Worm (Caenorhabditis elegans) whole organism, L4 larva: ENCODE measurements around the gene C44E12.1.
A peak's percentile ranks its signal among the peaks of the same experiment; 100 is the strongest.

Source experiments
- D1046.2 ChIP-seq: fragments of 200-800 bp; sonication (Bioruptor generic); IDR thresholded peaks from 2 replicates; pipeline ENCODE4 v1.3.6; 2022; ENCODE audit warnings: missing genetic modification characterization, missing compliant biosample characterization
- T26A8.4 ChIP-seq: fragments of 200-800 bp; sonication (Bioruptor generic); IDR thresholded peaks from 2 replicates; pipeline ENCODE4 v1.3.6; 2022; ENCODE audit warnings: missing genetic modification characterization, missing compliant biosample characterization
- aha-1 ChIP-seq: fragments of 150-350 bp; peaks from one replicate; lab custom pipeline; 2014; ENCODE audit warnings: missing biosample characterization, missing genetic modification characterization
- aly-2 ChIP-seq: sonication (generic microtip); optimal IDR thresholded peaks from 2 replicates; lab custom pipeline; 2018; ENCODE audit warnings: missing biosample characterization, missing genetic modification characterization
- ama-1 ChIP-seq: fragments of 150-350 bp; optimal IDR thresholded peaks from 2 replicates; lab custom pipeline; 2014; ENCODE audit warnings: inconsistent platforms, mixed read lengths
- arid-1 ChIP-seq: fragments of 200-800 bp; sonication (Bioruptor generic); conservative IDR thresholded peaks from 2 replicates; pipeline ENCODE4 v1.3.6; 2022; ENCODE audit warnings: missing genetic modification reagents, missing genetic modification characterization, missing compliant biosample characterization
- ceh-20 ChIP-seq: fragments of 200-800 bp; sonication (Bioruptor generic); IDR thresholded peaks from 2 replicates; pipeline ENCODE4 v1.3.6; 2022; ENCODE audit warnings: missing genetic modification reagents, missing genetic modification characterization, missing compliant biosample characterization
- ceh-28 ChIP-seq: fragments of 150-350 bp; optimal IDR thresholded peaks from 2 replicates; lab custom pipeline; 2014; ENCODE audit warnings: missing biosample characterization, missing genetic modification reagents, missing genetic modification characterization
- daf-16 ChIP-seq, 3 experiments: sonication (generic microtip); optimal IDR thresholded peaks; 2 replicates each; lab custom pipeline; 2016 to 2017; ENCODE audit warnings: missing genetic modification characterization in 3 of 3, missing genetic modification reagents in 3 of 3, mild to moderate bottlenecking in 2 of 3, missing compliant biosample characterization in 2 of 3, missing biosample characterization in 1 of 3, moderate library complexity in 1 of 3
- dve-1 ChIP-seq: sonication (generic microtip); optimal IDR thresholded peaks from 2 replicates; lab custom pipeline; 2017; ENCODE audit warnings: antibody characterized with exemption, mild to moderate bottlenecking, missing genetic modification characterization, missing compliant biosample characterization; ENCODE audit not compliant: insufficient read depth
- gei-8 ChIP-seq: fragments of 200-800 bp; sonication (Bioruptor generic); optimal IDR thresholded peaks from 2 replicates; lab custom pipeline; 2018; ENCODE audit warnings: mild to moderate bottlenecking, missing genetic modification characterization, missing compliant biosample characterization
- hif-1 ChIP-seq, 2 experiments: sonication (generic microtip); optimal IDR thresholded peaks; 2 replicates each; lab custom pipeline; 2016 to 2017; ENCODE audit warnings: missing compliant biosample characterization in 2 of 2, missing genetic modification characterization in 2 of 2, missing genetic modification reagents in 2 of 2, missing genotype in 2 of 2, mild to moderate bottlenecking in 1 of 2
- hlh-11 ChIP-seq: fragments of 200-800 bp; sonication (Bioruptor generic); optimal IDR thresholded peaks from 2 replicates; lab custom pipeline; 2018; ENCODE audit warnings: mild to moderate bottlenecking, missing genetic modification characterization, missing compliant biosample characterization
- hlh-30 ChIP-seq: sonication (generic microtip); optimal IDR thresholded peaks from 2 replicates; lab custom pipeline; 2017; ENCODE audit warnings: antibody characterized with exemption, mild to moderate bottlenecking, missing genetic modification characterization, missing compliant biosample characterization; ENCODE audit not compliant: insufficient read depth
- lin-13 ChIP-seq: fragments of 150-350 bp; optimal IDR thresholded peaks from 2 replicates; lab custom pipeline; 2014; ENCODE audit warnings: missing biosample characterization, missing genetic modification reagents, missing genetic modification characterization
- lin-15B ChIP-seq: fragments of 150-350 bp; sonication (generic microtip); optimal IDR thresholded peaks from 3 replicates; lab custom pipeline; 2014; ENCODE audit warnings: missing biosample characterization, missing genetic modification characterization
- madf-5 ChIP-seq, 2 experiments: fragments of 200-800 bp; sonication (Bioruptor generic); IDR thresholded peaks; 2 replicates each; pipeline ENCODE4 v1.3.6; 2022; ENCODE audit warnings: missing compliant biosample characterization in 2 of 2, missing genetic modification characterization in 2 of 2
- mdl-1 ChIP-seq, 2 experiments: fragments of 150-350 bp in 1 of 2; sonication (generic microtip) in 1 of 2; optimal IDR thresholded peaks; 2 replicates each; lab custom pipeline; 2014 to 2017; ENCODE audit warnings: missing biosample characterization in 2 of 2, missing genetic modification characterization in 2 of 2
- mep-1 ChIP-seq: fragments of 150-350 bp; sonication (generic microtip); optimal IDR thresholded peaks from 3 replicates; lab custom pipeline; 2014; ENCODE audit warnings: missing biosample characterization, missing genetic modification characterization
- mxl-3 ChIP-seq: fragments of 200-800 bp; sonication (Bioruptor generic); optimal IDR thresholded peaks from 2 replicates; lab custom pipeline; 2018; ENCODE audit warnings: mild to moderate bottlenecking, missing genetic modification characterization, missing compliant biosample characterization
- nhr-102 ChIP-seq: sonication (generic microtip); optimal IDR thresholded peaks from 2 replicates; lab custom pipeline; 2016; ENCODE audit warnings: mild to moderate bottlenecking, missing genetic modification characterization, moderate library complexity, missing compliant biosample characterization
- nhr-28 ChIP-seq: fragments of 150-350 bp; optimal IDR thresholded peaks from 2 replicates; lab custom pipeline; 2014; ENCODE audit warnings: missing biosample characterization, missing genetic modification characterization
- nhr-48 ChIP-seq: sonication (generic microtip); optimal IDR thresholded peaks from 2 replicates; lab custom pipeline; 2016; ENCODE audit warnings: mild to moderate bottlenecking, missing genetic modification characterization, missing compliant biosample characterization
- pqm-1 ChIP-seq: sonication (generic microtip); optimal IDR thresholded peaks from 2 replicates; lab custom pipeline; 2017; ENCODE audit warnings: missing biosample characterization, missing genetic modification characterization
- rbr-2 ChIP-seq: sonication (generic microtip); optimal IDR thresholded peaks from 2 replicates; lab custom pipeline; 2016; ENCODE audit warnings: missing genotype, missing genetic modification characterization, missing compliant biosample characterization
- set-16 ChIP-seq: fragments of 200-800 bp; sonication (Bioruptor generic); IDR thresholded peaks from 2 replicates; pipeline ENCODE4 v1.3.6; 2022; ENCODE audit warnings: missing genetic modification reagents, missing genetic modification characterization, missing compliant biosample characterization
- snpc-1.2 ChIP-seq: fragments of 200-800 bp; sonication (Bioruptor generic); IDR thresholded peaks from 2 replicates; pipeline ENCODE4 v1.3.6; 2022; ENCODE audit warnings: missing genetic modification reagents, missing genetic modification characterization, missing compliant biosample characterization
- unc-130 ChIP-seq: sonication (generic microtip); optimal IDR thresholded peaks from 2 replicates; lab custom pipeline; 2016; ENCODE audit warnings: missing genetic modification reagents, missing genetic modification characterization, missing compliant biosample characterization
- unc-39 ChIP-seq: sonication (generic microtip); optimal IDR thresholded peaks from 2 replicates; lab custom pipeline; 2017; ENCODE audit warnings: missing biosample characterization, missing genetic modification characterization
- unc-62 ChIP-seq, 3 experiments: fragments of 150-350 bp in 1 of 3; sonication (generic microtip); optimal IDR thresholded peaks in 2 of 3; peaks in 1 of 3; 1 replicate in 1 of 3; 2 replicates in 2 of 3; lab custom pipeline; 2014 to 2017; ENCODE audit warnings: missing biosample characterization in 3 of 3, missing genetic modification characterization in 3 of 3, missing genetic modification reagents in 3 of 3, missing genotype in 1 of 3
- vab-7 ChIP-seq: fragments of 200-800 bp; sonication (Bioruptor generic); IDR thresholded peaks from 2 replicates; pipeline ENCODE4 v1.3.6; 2022; ENCODE audit warnings: missing genetic modification reagents, missing genetic modification characterization, missing compliant biosample characterization
- zfp-2 ChIP-seq: sonication (generic microtip); optimal IDR thresholded peaks from 2 replicates; lab custom pipeline; 2016; ENCODE audit warnings: mild to moderate bottlenecking, missing genetic modification characterization, missing compliant biosample characterization

The C44E12.1 gene

ce11 chrX:7596029-7596428 is 698 bp upstream of the C44E12.1 start (continued):
- TF ChIP-seq snpc-1.2 (GFP tag; lab: Robert Waterston, UW) (no peak), daf-16 (GFP tag; optimal IDR thresholded peaks at IDR 0.05; lab: Kevin White, UChicago) (peak in 1 of 2 experiments; percentile 6), daf-16 (tag; optimal IDR thresholded peaks at IDR 0.05; lab: Kevin White, UChicago) (peak; percentile 78), mep-1 (tag; lab: Kevin White, UChicago) (no peak), rbr-2 (tag; lab: Kevin White, UChicago) (no peak), lin-15B (no peak), mdl-1 (tag; optimal IDR thresholded peaks at IDR 0.05; lab: Kevin White, UChicago) (peak in 1 of 2 experiments; percentile 44), T26A8.4 (GFP tag; lab: Robert Waterston, UW) (no peak), ceh-28 (tag; lab: Kevin White, UChicago) (no peak), ceh-20 (GFP tag; lab: Robert Waterston, UW) (peak; percentile 53; the same call in 1 of the 2 replicates)

ce11 chrX:7607982-7608381 is 11.3 kb downstream of the C44E12.1 start, which contains the start of gene twk-17:
TSS of gene twk-17 (minus strand) at chrX:7608082.
- no peak for TF ChIP-seq ama-1 (lab: Kevin White, UChicago)
- 0 out of 2 replicates have a peak, but pooled peaks have one; percentile 18 for TF ChIP-seq set-16 (GFP tag; lab: Robert Waterston, UW)
- 0 out of 2 replicates have a peak, but pooled peaks have one; percentile 63 for TF ChIP-seq D1046.2 (GFP tag; lab: Robert Waterston, UW)
- TF ChIP-seq aha-1 (tag; lab: Kevin White, UChicago) = no peak
- TF ChIP-seq mxl-3 (GFP tag; lab: Kevin White, UChicago) = no peak
- TF ChIP-seq unc-130 (GFP tag; lab: Kevin White, UChicago) = no peak
- no peak for TF ChIP-seq unc-39

- TF ChIP-seq pqm-1 (tag; lab: Kevin White, UChicago) (no peak), aly-2 (no peak), nhr-48 (tag; lab: Kevin White, UChicago) (no peak), vab-7 (GFP tag; lab: Robert Waterston, UW) (no peak), aha-1 (tag; lab: Kevin White, UChicago) (no peak), dve-1 (no peak), unc-62 (GFP tag; optimal IDR thresholded peaks at IDR 0.05 in 1 of 2; lab: Kevin White, UChicago) (peak in 1 of 2 experiments; percentile 94), unc-62 (tag; optimal IDR thresholded peaks at IDR 0.05; lab: Kevin White, UChicago) (no peak), hif-1 (tag; optimal IDR thresholded peaks at IDR 0.05; lab: Kevin White, UChicago) (no peak)
- TF ChIP-seq, all 104 proteins: peak for 1
These were observed 17.7 kb downstream of the C44E12.1 start for ce11 chrX:7614466-7614865.

- TF ChIP-seq lin-13 (GFP tag; lab: Kevin White, UChicago) (no peak), T26A8.4 (GFP tag; lab: Robert Waterston, UW) (no peak), aha-1 (tag; lab: Kevin White, UChicago) (peak; percentile 76)
These were observed 30.6 kb downstream of the C44E12.1 start, which contains the start of gene nlp-61 for ce11 chrX:7627351-7627750. TSS of gene nlp-61 (plus strand) at chrX:7627651.

ce11 chrX:7636037-7636436 is 39.3 kb downstream of the C44E12.1 start:
- TF ChIP-seq unc-62 (GFP tag; optimal IDR thresholded peaks at IDR 0.05 in 1 of 2; lab: Kevin White, UChicago) (peak in 1 of 2 experiments; percentile 4), unc-62 (tag; optimal IDR thresholded peaks at IDR 0.05; lab: Kevin White, UChicago) (no peak), nhr-28 (tag; lab: Kevin White, UChicago) (no peak), T26A8.4 (GFP tag; lab: Robert Waterston, UW) (0 out of 2 replicates have a peak, but pooled peaks have one; percentile 25), hlh-30 (tag; lab: Kevin White, UChicago) (peak; percentile 73), mdl-1 (tag; optimal IDR thresholded peaks at IDR 0.05; lab: Kevin White, UChicago) (peak in 1 of 2 experiments; percentile 9), daf-16 (GFP tag; optimal IDR thresholded peaks at IDR 0.05; lab: Kevin White, UChicago) (peak in 1 of 2 experiments; percentile 62), daf-16 (tag; optimal IDR thresholded peaks at IDR 0.05; lab: Kevin White, UChicago) (peak; percentile 35), hlh-11 (peak; percentile 87), gei-8 (GFP tag; lab: Kevin White, UChicago) (no peak), hif-1 (tag; optimal IDR thresholded peaks at IDR 0.05; lab: Kevin White, UChicago) (peak in 1 of 2 experiments; percentile 76)

- TF ChIP-seq nhr-102 (tag; lab: Kevin White, UChicago) = no peak
- TF ChIP-seq arid-1 (GFP tag; lab: Robert Waterston, UW) = no peak
- no peak for TF ChIP-seq zfp-2
- peak; percentile 50 for TF ChIP-seq aha-1 (tag; lab: Kevin White, UChicago)
- peak in 1 of 2 experiments; percentile 58 for TF ChIP-seq unc-62 (GFP tag; optimal IDR thresholded peaks at IDR 0.05 in 1 of 2; lab: Kevin White, UChicago)
- TF ChIP-seq unc-62 (tag; optimal IDR thresholded peaks at IDR 0.05; lab: Kevin White, UChicago) = no peak
- no peak for TF ChIP-seq mxl-3 (GFP tag; lab: Kevin White, UChicago)
- no peak for TF ChIP-seq madf-5 (GFP tag; IDR thresholded peaks at IDR 0.05; lab: Robert Waterston, UW)
- TF ChIP-seq hlh-30 (tag; lab: Kevin White, UChicago) = peak; percentile 47
These were observed 42.1 kb downstream of the C44E12.1 start for ce11 chrX:7638790-7639189.
